Worm (Caenorhabditis elegans) whole organism, L3 larva: ENCODE data around the gene C33B4.2.

Experiments used
- ama-1 ChIP-seq: fragments of 150-350 bp; optimal IDR thresholded peaks from 2 replicates; lab custom pipeline; 2018
- elt-3 ChIP-seq, 3 experiments: fragments of 150-350 bp in 1 of 3; sonication (generic microtip) in 2 of 3; optimal IDR thresholded peaks; 2 replicates in 2 of 3; 4 replicates in 1 of 3; lab custom pipeline; 2014 to 2017; ENCODE audit warnings: missing biosample characterization in 3 of 3, missing genetic modification characterization in 3 of 3
- ztf-4 ChIP-seq: fragments of 150-350 bp; optimal IDR thresholded peaks from 2 replicates; lab custom pipeline; 2014; ENCODE audit warnings: missing biosample characterization, missing genetic modification characterization

- TF ChIP-seq ama-1 (lab: Kevin White, UChicago) (no peak), elt-3 (tag; optimal IDR thresholded peaks at IDR 0.05; lab: Kevin White, UChicago) (no peak), ztf-4 (tag; lab: Kevin White, UChicago) (no peak)
These were observed at the start of gene C33B4.2 for ce11 chrII:11371981-11372380.
